Worm (Caenorhabditis elegans): Measurements from ENCODE around the gene ZK546.4.

DNA sequence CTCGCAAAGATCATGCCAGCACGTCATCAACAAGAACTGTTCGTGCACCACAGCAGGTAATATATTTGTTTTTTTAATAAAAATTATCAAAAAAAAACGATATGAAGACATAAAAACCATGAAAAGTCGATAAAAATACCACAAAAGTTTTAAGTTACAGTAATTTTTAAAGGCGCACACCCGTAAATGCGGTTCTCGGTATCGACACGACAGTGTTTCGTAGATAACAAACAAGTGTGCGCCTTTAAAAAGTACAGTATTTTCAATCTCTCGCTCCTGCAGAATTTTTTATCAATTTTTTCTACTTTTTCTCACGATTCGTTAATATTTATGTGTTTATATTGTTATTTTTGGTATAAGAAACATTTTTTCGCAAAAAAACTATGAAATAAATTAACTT is 32.5 kb upstream of the ZK546.4 start:
- no peak for TF ChIP-seq pros-1 (tag; optimal IDR thresholded peaks at IDR 0.05)
- TF ChIP-seq sox-2 (GFP tag; IDR thresholded peaks at IDR 0.05): no peak
- TF ChIP-seq hlh-8 (tag; optimal IDR thresholded peaks at IDR 0.05): no peak
- TF ChIP-seq hlh-6 (tag; optimal IDR thresholded peaks at IDR 0.05): no peak
- no peak for TF ChIP-seq ama-1 (optimal IDR thresholded peaks at IDR 0.05)
- no peak for TF ChIP-seq pha-4 (tag; optimal IDR thresholded peaks at IDR 0.05)
- TF ChIP-seq sdc-2 (tag; optimal IDR thresholded peaks at IDR 0.05): no peak
